Fruit fly (Drosophila melanogaster): ENCODE results near the gene CG43736.
A peak's percentile ranks its signal among the peaks of the same experiment; 100 is the strongest.

Gene CG43736

DNA sequence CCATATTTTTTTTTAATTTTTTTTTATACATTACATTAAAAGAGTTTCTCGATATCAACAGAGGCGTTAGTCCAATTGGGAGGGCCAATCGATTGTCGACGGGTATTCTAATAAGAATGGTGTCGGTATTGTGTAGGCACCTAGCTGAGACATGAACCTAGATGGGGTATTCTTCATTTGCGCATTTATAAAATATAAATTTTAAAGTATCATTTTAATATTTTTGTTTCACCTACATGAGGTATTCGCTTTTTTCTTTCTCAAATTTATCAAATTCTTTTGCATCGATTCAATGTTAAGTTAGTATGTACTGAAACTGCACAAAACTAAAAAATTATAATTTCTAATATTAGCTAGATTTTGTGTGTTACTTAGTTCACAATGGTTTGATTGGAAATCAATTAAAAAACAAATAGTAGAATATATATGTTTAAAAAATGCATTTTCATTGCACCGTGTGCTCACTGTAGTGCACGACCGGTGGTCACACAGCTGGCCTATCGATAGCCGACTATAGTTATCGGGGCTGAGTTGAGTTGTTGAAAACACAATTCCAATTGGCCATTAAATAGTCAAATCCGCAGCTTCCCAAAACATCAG, 19.7 kb upstream of the CG43736 start, which contains the start of the genes CG14435 and Tmf (continued):
- TF ChIP-seq CG15073 (GFP tag; optimal IDR thresholded peaks at IDR 0.05) (no peak), NK7.1 (GFP tag; optimal IDR thresholded peaks at IDR 0.05) (peak; percentile 2), NFAT (GFP tag; IDR thresholded peaks at IDR 0.05) (peak; percentile 90), CG2889 (GFP tag; IDR thresholded peaks at IDR 0.05) (peak; percentile 78), Asciz (GFP tag; optimal IDR thresholded peaks at IDR 0.05) (no peak), Atf-2 (GFP tag; optimal IDR thresholded peaks at IDR 0.05) (peak; percentile 23), Bdp1 (GFP tag; optimal IDR thresholded peaks at IDR 0.05) (peak; percentile 50), D (optimal IDR thresholded peaks at IDR 0.05) (no peak), D (GFP tag; optimal IDR thresholded peaks at IDR 0.05) (peak; percentile 76), knrl (GFP tag; IDR thresholded peaks at IDR 0.05; ENCODE audit: partially characterized antibody) (0 out of 3 replicates have a peak, but pooled peaks have one; percentile 43), zen (tag; optimal IDR thresholded peaks at IDR 0.05) (peak; percentile 79), trh (GFP tag; optimal IDR thresholded peaks at IDR 0.05) (peak; percentile 60), CG2875 (GFP tag; optimal IDR thresholded peaks at IDR 0.05) (peak; percentile 60), otp (GFP tag; IDR thresholded peaks at IDR 0.05) (peak; percentile 58; the same call in 1 of the 3 replicates), Fer3 (tag; optimal IDR thresholded peaks at IDR 0.05) (peak; percentile 80), CG8478 (optimal IDR thresholded peaks at IDR 0.05) (no peak), CG17612 (GFP tag; IDR thresholded peaks at IDR 0.05) (peak; percentile 65; the same call in 1 of the 2 replicates), pita (GFP tag; optimal IDR thresholded peaks at IDR 0.05) (peak; percentile 47), CG15696 (tag; optimal IDR thresholded peaks at IDR 0.05) (peak; percentile 86), ap (GFP tag; IDR thresholded peaks at IDR 0.05) (peak; percentile 71)

DNA sequence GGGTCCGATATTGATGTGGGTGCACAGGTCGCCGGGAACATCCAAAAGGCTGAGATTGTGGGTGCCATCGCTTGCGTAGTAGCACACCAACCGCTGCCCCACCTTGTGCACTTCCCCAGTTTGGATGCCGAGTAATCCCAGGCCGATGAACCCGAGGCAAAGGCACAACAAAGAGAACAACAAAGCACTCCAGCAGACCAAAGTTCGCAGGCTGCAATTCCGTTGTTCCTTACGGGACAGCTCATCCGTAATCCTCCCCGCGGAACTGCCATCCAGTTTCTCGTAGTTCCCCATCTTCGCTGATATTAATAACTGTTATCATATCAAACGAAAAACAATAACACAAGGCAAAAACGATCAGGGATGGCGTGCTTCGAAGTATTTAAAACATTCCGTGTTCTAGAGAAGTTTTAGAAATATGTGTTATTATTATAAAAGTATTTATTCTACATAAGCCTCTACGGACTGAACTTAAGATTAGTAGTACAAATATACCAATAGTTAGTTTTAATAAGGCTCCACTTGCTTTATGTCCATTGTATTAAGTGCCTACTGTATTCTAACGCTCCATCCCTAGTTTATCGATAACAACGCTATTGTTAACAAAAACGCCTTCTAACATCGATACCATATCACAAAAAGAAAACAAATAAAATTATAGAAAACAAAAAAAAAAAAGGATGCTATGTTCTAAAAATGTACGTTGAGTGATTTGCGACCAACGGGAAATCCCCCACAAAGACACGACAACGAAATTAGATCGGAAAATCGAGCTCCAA, 14.3 kb upstream of the CG43736 start, which contains the start of the genes Cht11 and CG4558:
Cht11 (minus strand) TSS at position 340 of the 779 bp plus-strand sequence.
CG4558 (plus strand) TSS at position 593 of the 779 bp plus-strand sequence.
- TF ChIP-seq danr (GFP tag; IDR thresholded peaks at IDR 0.05), result peak; percentile 45; the same call in 1 of the 2 replicates
- TF ChIP-seq CG10654 (GFP tag; optimal IDR thresholded peaks at IDR 0.05), result peak; percentile 77
- TF ChIP-seq CG10366 (GFP tag; IDR thresholded peaks at IDR 0.05), result peak; percentile 81
- TF ChIP-seq kay (GFP tag; optimal IDR thresholded peaks at IDR 0.05), result peak; percentile 77
- TF ChIP-seq CG15269 (tag; optimal IDR thresholded peaks at IDR 0.05), result peak; percentile 82
- TF ChIP-seq az2 (GFP tag; optimal IDR thresholded peaks at IDR 0.05), result peak; percentile 78
- no peak for TF ChIP-seq CG14965 (GFP tag; optimal IDR thresholded peaks at IDR 0.05; ENCODE audit: borderline replicate concordance)
- no peak for TF ChIP-seq CG15479 (GFP tag; optimal IDR thresholded peaks at IDR 0.05)
- TF ChIP-seq HLH54F (GFP tag; optimal IDR thresholded peaks at IDR 0.05), result peak; percentile 63
- TF ChIP-seq Optix (GFP tag; IDR thresholded peaks at IDR 0.05), result no peak; the same call in 2 of the 3 replicates
- TF ChIP-seq Eip74EF (GFP tag; optimal IDR thresholded peaks at IDR 0.05), result peak in 1 of 2 experiments; percentile 56
- TF ChIP-seq crol (GFP tag; IDR thresholded peaks at IDR 0.05), result no peak
- peak; percentile 21; the same call in 1 of the 2 replicates for TF ChIP-seq nerfin-2 (GFP tag; IDR thresholded peaks at IDR 0.05; ENCODE audit: partially characterized antibody)
- TF ChIP-seq Deaf1 (tag; optimal IDR thresholded peaks at IDR 0.05), result peak; percentile 52
- peak; percentile 57 for TF ChIP-seq oc (tag; optimal IDR thresholded peaks at IDR 0.05)
- TF ChIP-seq CG18599 (GFP tag; optimal IDR thresholded peaks at IDR 0.05), result peak; percentile 82
- TF ChIP-seq H2.0 (GFP tag; IDR thresholded peaks at IDR 0.05), result peak; percentile 75
- TF ChIP-seq CG9817 (tag; optimal IDR thresholded peaks at IDR 0.05), result peak; percentile 83
- TF ChIP-seq pb (GFP tag; optimal IDR thresholded peaks at IDR 0.05), result no peak
- TF ChIP-seq ci (GFP tag; IDR thresholded peaks at IDR 0.05), result peak; percentile 83
- TF ChIP-seq Bteb2 (GFP tag; optimal IDR thresholded peaks at IDR 0.05), result peak; percentile 47
- peak; percentile 77 for TF ChIP-seq CG8765 (GFP tag; IDR thresholded peaks at IDR 0.05)
- TF ChIP-seq CG31365 (tag; optimal IDR thresholded peaks at IDR 0.05), result peak; percentile 4
- TF ChIP-seq ham (GFP tag; IDR thresholded peaks at IDR 0.05), result no peak
- peak; percentile 69 for TF ChIP-seq B-H1 (GFP tag; IDR thresholded peaks at IDR 0.05)
- no peak for TF ChIP-seq ash1 (GFP tag; optimal IDR thresholded peaks at IDR 0.05)
- TF ChIP-seq Nf-YB (GFP tag; optimal IDR thresholded peaks at IDR 0.05), result peak; percentile 37
- TF ChIP-seq ap (GFP tag; IDR thresholded peaks at IDR 0.05), result peak; percentile 63
- TF ChIP-seq CG12391 (tag; optimal IDR thresholded peaks at IDR 0.05), result peak; percentile 89

Data from whole organism, embryonic.